Fruit fly (Drosophila melanogaster) whole organism, prepupa: ENCODE data around the gene CG10336.

Experiments used
- Blimp-1 ChIP-seq: fragments of 200-800 bp; sonication (Bioruptor generic); optimal IDR thresholded peaks from 3 replicates; lab custom pipeline; 2017; ENCODE audit warnings: missing biosample characterization, missing genetic modification characterization, mild to moderate bottlenecking, moderate library complexity, missing genetic modification reagents
- CG10631 ChIP-seq: fragments of 200-800 bp; sonication (Bioruptor generic); optimal IDR thresholded peaks from 2 replicates; lab custom pipeline; 2016; ENCODE audit warnings: missing biosample characterization, missing genetic modification characterization
- CG11294 ChIP-seq: fragments of 200-800 bp; sonication (Bioruptor generic); IDR thresholded peaks from 2 replicates; pipeline ENCODE4 v1.3.6; 2022; ENCODE audit warnings: missing biosample characterization, missing genetic modification characterization
- CG11762 ChIP-seq: fragments of 200-800 bp; sonication (Bioruptor generic); optimal IDR thresholded peaks from 3 replicates; lab custom pipeline; 2016; ENCODE audit warnings: missing biosample characterization, missing genetic modification characterization; ENCODE audit not compliant: insufficient read depth
- CG11902 ChIP-seq: fragments of 200-800 bp; sonication (Bioruptor generic); optimal IDR thresholded peaks from 3 replicates; lab custom pipeline; 2016; ENCODE audit warnings: missing biosample characterization, missing genetic modification characterization
- CG16779 ChIP-seq: fragments of 200-800 bp; sonication (Bioruptor generic); optimal IDR thresholded peaks from 3 replicates; lab custom pipeline; 2017; ENCODE audit warnings: missing biosample characterization, mild to moderate bottlenecking, missing genetic modification characterization
- CG3032 ChIP-seq: fragments of 200-800 bp; optimal IDR thresholded peaks from 2 replicates; lab custom pipeline; 2019; ENCODE audit warnings: missing biosample characterization, mild to moderate bottlenecking, missing genetic modification characterization, moderate library complexity
- CG31627 ChIP-seq: fragments of 200-800 bp; sonication (Bioruptor generic); optimal IDR thresholded peaks from 3 replicates; lab custom pipeline; 2016; ENCODE audit warnings: missing biosample characterization, missing genetic modification characterization
- CG32006 ChIP-seq: fragments of 200-800 bp; sonication (Bioruptor generic); optimal IDR thresholded peaks from 3 replicates; lab custom pipeline; 2017; ENCODE audit warnings: missing biosample characterization, mild to moderate bottlenecking, missing genetic modification characterization
- CG3919 ChIP-seq: fragments of 200-800 bp; sonication (Bioruptor generic); optimal IDR thresholded peaks from 3 replicates; lab custom pipeline; 2016; ENCODE audit warnings: missing biosample characterization, missing genetic modification characterization
- CG4318 ChIP-seq: fragments of 200-800 bp; sonication (Bioruptor generic); optimal IDR thresholded peaks from 3 replicates; lab custom pipeline; 2017; ENCODE audit warnings: missing biosample characterization, mild to moderate bottlenecking, missing genetic modification characterization
- CG6163 ChIP-seq: fragments of 200-800 bp; sonication (Bioruptor generic); IDR thresholded peaks from 3 replicates; pipeline ENCODE4 v1.3.6; 2022; ENCODE audit warnings: missing biosample characterization, missing genetic modification characterization
- CG6276 ChIP-seq: fragments of 200-800 bp; sonication (Bioruptor generic); optimal IDR thresholded peaks from 2 replicates; lab custom pipeline; 2017; ENCODE audit warnings: missing biosample characterization, mild to moderate bottlenecking, missing genetic modification characterization
- CG6792 ChIP-seq: fragments of 200-800 bp; sonication (Bioruptor generic); optimal IDR thresholded peaks from 3 replicates; lab custom pipeline; 2016; ENCODE audit warnings: missing biosample characterization, missing genetic modification characterization
- CG6808 ChIP-seq: fragments of 200-800 bp; sonication (Bioruptor generic); optimal IDR thresholded peaks from 3 replicates; lab custom pipeline; 2017; ENCODE audit warnings: missing biosample characterization, missing genetic modification characterization, mild to moderate bottlenecking, moderate library complexity, missing genetic modification reagents
- CG6854 ChIP-seq: fragments of 200-800 bp; sonication (Bioruptor generic); optimal IDR thresholded peaks from 2 replicates; lab custom pipeline; 2017; ENCODE audit warnings: missing biosample characterization, mild to moderate bottlenecking, missing genetic modification characterization
- CG7368 ChIP-seq: fragments of 200-800 bp; sonication (Bioruptor generic); optimal IDR thresholded peaks from 3 replicates; lab custom pipeline; 2016; ENCODE audit warnings: missing biosample characterization, missing genetic modification characterization
- CG8319 ChIP-seq: fragments of 200-800 bp; sonication (Bioruptor generic); optimal IDR thresholded peaks from 3 replicates; lab custom pipeline; 2016; ENCODE audit warnings: missing biosample characterization, missing genetic modification characterization
- CG9139 ChIP-seq: fragments of 200-800 bp; sonication (Bioruptor generic); optimal IDR thresholded peaks from 3 replicates; lab custom pipeline; 2017; ENCODE audit warnings: missing biosample characterization, mild to moderate bottlenecking, missing genetic modification characterization
- Eip75B ChIP-seq: fragments of 200-800 bp; sonication (Bioruptor generic); optimal IDR thresholded peaks from 3 replicates; lab custom pipeline; 2016; ENCODE audit warnings: missing biosample characterization, missing genetic modification characterization
- Eip78C ChIP-seq: fragments of 200-800 bp; sonication (Bioruptor generic); peaks from one replicate; lab custom pipeline; 2016; ENCODE audit warnings: missing biosample characterization, missing genetic modification characterization
- Eip93F ChIP-seq: fragments of 200-800 bp; sonication (Bioruptor generic); optimal IDR thresholded peaks from 2 replicates; lab custom pipeline; 2016; ENCODE audit warnings: missing biosample characterization, mild to moderate bottlenecking, missing genetic modification characterization
- Ets21C ChIP-seq: fragments of 200-800 bp; sonication (Bioruptor generic); optimal IDR thresholded peaks from 3 replicates; lab custom pipeline; 2016; ENCODE audit warnings: missing biosample characterization, missing genetic modification characterization
- Gug ChIP-seq: fragments of 200-800 bp; sonication (Bioruptor generic); IDR thresholded peaks from 2 replicates; pipeline ENCODE4 v1.3.6; 2022; ENCODE audit warnings: missing biosample characterization, missing genetic modification characterization
- Hr38 ChIP-seq: sonication (Bioruptor generic); optimal IDR thresholded peaks from 2 replicates; lab custom pipeline; 2016; ENCODE audit warnings: missing biosample characterization, missing genetic modification characterization
- Hr39 ChIP-seq: fragments of 200-800 bp; sonication (Bioruptor generic); optimal IDR thresholded peaks from 2 replicates; lab custom pipeline; 2016; ENCODE audit warnings: missing biosample characterization, missing genetic modification characterization
- Lpt ChIP-seq: fragments of 200-800 bp; sonication (Bioruptor generic); optimal IDR thresholded peaks from 3 replicates; lab custom pipeline; 2016; ENCODE audit warnings: missing biosample characterization, missing genetic modification characterization
- Met ChIP-seq: fragments of 200-800 bp; sonication (Bioruptor generic); optimal IDR thresholded peaks from 3 replicates; lab custom pipeline; 2016; ENCODE audit warnings: missing biosample characterization, missing genetic modification characterization
- Smox ChIP-seq: fragments of 200-800 bp; sonication (Bioruptor generic); optimal IDR thresholded peaks from 3 replicates; lab custom pipeline; 2016; ENCODE audit warnings: missing biosample characterization, missing genetic modification characterization
- Sox102F ChIP-seq: fragments of 200-800 bp; sonication (Bioruptor generic); optimal IDR thresholded peaks from 2 replicates; lab custom pipeline; 2016; ENCODE audit warnings: missing biosample characterization, mild to moderate bottlenecking, missing genetic modification characterization
- Sox14 ChIP-seq: fragments of 200-800 bp; sonication (Bioruptor generic); optimal IDR thresholded peaks from 3 replicates; lab custom pipeline; 2016; ENCODE audit warnings: missing biosample characterization, missing genetic modification characterization
- cyc ChIP-seq: fragments of 200-800 bp; sonication (Bioruptor generic); optimal IDR thresholded peaks from 3 replicates; lab custom pipeline; 2016; ENCODE audit warnings: missing biosample characterization, missing genetic modification characterization
- dac ChIP-seq: fragments of 200-800 bp; sonication (Bioruptor generic); optimal IDR thresholded peaks from 2 replicates; lab custom pipeline; 2017; ENCODE audit warnings: missing biosample characterization, mild to moderate bottlenecking, missing genetic modification characterization
- eg ChIP-seq: fragments of 200-800 bp; sonication (Bioruptor generic); IDR thresholded peaks from 3 replicates; pipeline ENCODE4 v1.3.6; 2022; ENCODE audit warnings: missing biosample characterization, missing genetic modification characterization
- esn ChIP-seq: fragments of 200-800 bp; sonication (Bioruptor generic); optimal IDR thresholded peaks from 2 replicates; lab custom pipeline; 2016; ENCODE audit warnings: missing biosample characterization, mild to moderate bottlenecking, missing genetic modification characterization, moderate library complexity
- fd59A ChIP-seq: fragments of 200-800 bp; sonication (Bioruptor generic); optimal IDR thresholded peaks from 2 replicates; lab custom pipeline; 2017; ENCODE audit warnings: missing biosample characterization, mild to moderate bottlenecking, missing genetic modification characterization, missing genetic modification reagents
- fd85E ChIP-seq: fragments of 200-800 bp; sonication (Bioruptor generic); optimal IDR thresholded peaks from 3 replicates; lab custom pipeline; 2016; ENCODE audit warnings: missing biosample characterization, missing genetic modification characterization
- fkh ChIP-seq: fragments of 200-800 bp; sonication (Bioruptor generic); optimal IDR thresholded peaks from 3 replicates; lab custom pipeline; 2017; ENCODE audit warnings: missing biosample characterization, mild to moderate bottlenecking, missing genetic modification characterization, moderate library complexity
- lz ChIP-seq: fragments of 200-800 bp; sonication (Bioruptor generic); optimal IDR thresholded peaks from 3 replicates; lab custom pipeline; 2016; ENCODE audit warnings: missing biosample characterization, missing genetic modification characterization
- net ChIP-seq: fragments of 200-800 bp; sonication (Bioruptor generic); optimal IDR thresholded peaks from 3 replicates; lab custom pipeline; 2016; ENCODE audit warnings: missing biosample characterization, missing genetic modification characterization
- pdm3 ChIP-seq: fragments of 200-800 bp; sonication (Bioruptor generic); optimal IDR thresholded peaks from 3 replicates; lab custom pipeline; 2016; ENCODE audit warnings: missing biosample characterization, missing genetic modification characterization
- salr ChIP-seq, 2 experiments: fragments of 200-800 bp; sonication (Bioruptor generic); optimal IDR thresholded peaks; 3 replicates each; lab custom pipeline; 2016 to 2018; ENCODE audit warnings: missing biosample characterization in 2 of 2, missing genetic modification characterization in 2 of 2, mild to moderate bottlenecking in 1 of 2
- spab ChIP-seq: fragments of 200-800 bp; sonication (Bioruptor generic); optimal IDR thresholded peaks from 2 replicates; lab custom pipeline; 2017; ENCODE audit warnings: missing biosample characterization, mild to moderate bottlenecking, missing genetic modification characterization, missing genetic modification reagents
- ss ChIP-seq, 2 experiments: fragments of 200-800 bp; sonication (Bioruptor generic); optimal IDR thresholded peaks; 2 replicates in 1 of 2; 3 replicates in 1 of 2; lab custom pipeline; 2017 to 2018; ENCODE audit warnings: mild to moderate bottlenecking in 2 of 2, missing biosample characterization in 2 of 2, missing genetic modification characterization in 2 of 2, moderate library complexity in 1 of 2
- svp ChIP-seq: fragments of 200-800 bp; sonication (Bioruptor generic); peaks from one replicate; lab custom pipeline; 2016; ENCODE audit warnings: missing biosample characterization, missing genetic modification characterization
- topi ChIP-seq: fragments of 200-800 bp; sonication (Bioruptor generic); optimal IDR thresholded peaks from 3 replicates; lab custom pipeline; 2016; ENCODE audit warnings: missing biosample characterization, missing genetic modification characterization

The CG10336 gene

DNA sequence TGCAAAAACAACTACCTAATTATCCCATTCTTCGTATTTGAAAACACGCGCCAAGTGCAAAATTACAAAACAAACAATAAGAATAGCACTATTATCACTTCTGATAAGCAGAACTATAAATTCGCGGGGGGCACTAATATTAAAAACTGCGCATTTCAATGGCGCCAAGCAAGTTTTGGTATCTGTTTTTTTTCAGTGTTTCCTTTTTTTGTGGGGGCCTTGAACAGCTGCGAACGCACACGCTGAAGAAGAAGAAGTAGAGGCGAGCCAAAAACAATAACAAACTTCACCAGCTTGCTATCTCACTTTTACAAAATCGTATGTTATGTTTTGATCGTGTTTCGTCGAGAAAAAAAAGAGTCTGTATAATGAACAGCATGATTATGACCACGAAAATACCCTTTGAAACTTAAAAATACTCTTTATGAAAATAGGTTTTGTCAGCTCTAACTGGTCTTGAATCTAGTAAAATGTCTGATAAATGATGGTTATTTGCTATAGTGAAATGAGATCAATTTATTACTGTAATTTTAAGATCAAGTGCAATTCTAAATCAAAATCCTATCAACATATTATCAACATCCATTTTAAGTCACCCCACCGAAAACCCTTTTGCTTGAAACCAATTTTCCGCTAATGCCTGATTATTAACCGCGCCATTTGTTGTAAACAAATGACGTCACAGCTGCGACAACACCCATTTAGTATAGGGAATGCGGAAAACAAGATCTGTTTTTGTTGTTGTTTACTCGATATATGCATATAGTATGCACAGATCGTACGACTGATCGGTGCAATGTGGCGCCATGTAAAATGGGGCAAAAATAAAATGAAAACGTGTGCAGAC is 4.8 kb downstream of the CG10336 start (continued):
- peak; percentile 59 for TF ChIP-seq topi (GFP tag; lab: Kevin White, UChicago)
- peak; percentile 22 for TF ChIP-seq svp (GFP tag; lab: Kevin White, UChicago)
- TF ChIP-seq Hr38 (GFP tag; lab: Kevin White, UChicago) = no peak
- TF ChIP-seq CG31627 (GFP tag; lab: Kevin White, UChicago) = peak; percentile 68
- TF ChIP-seq pdm3 (GFP tag; lab: Kevin White, UChicago) = peak; percentile 50
- TF ChIP-seq Eip75B (GFP tag; lab: Kevin White, UChicago) = peak; percentile 16
- no peak for TF ChIP-seq CG6808 (GFP tag; lab: Kevin White, UChicago)
- TF ChIP-seq CG11294 (GFP tag; lab: Robert Waterston, UW) = no peak
- no peak for TF ChIP-seq fd59A (GFP tag; lab: Kevin White, UChicago)
- TF ChIP-seq net (GFP tag; lab: Kevin White, UChicago) = peak; percentile 51
- TF ChIP-seq dac = no peak
- TF ChIP-seq CG3032 (tag; lab: Kevin White, UChicago) = no peak
- peak; percentile 51 for TF ChIP-seq lz (GFP tag; lab: Kevin White, UChicago)
- peak; percentile 19 for TF ChIP-seq Ets21C (GFP tag; lab: Kevin White, UChicago)
- peak; percentile 71 for TF ChIP-seq eg (GFP tag; lab: Robert Waterston, UW)
- no peak for TF ChIP-seq CG16779 (tag; lab: Kevin White, UChicago)
- peak; percentile 58 for TF ChIP-seq CG3919
- TF ChIP-seq salr (GFP tag; optimal IDR thresholded peaks at IDR 0.05; lab: Kevin White, UChicago) = no peak
- TF ChIP-seq Sox102F (GFP tag; lab: Kevin White, UChicago) = peak; percentile 70
- TF ChIP-seq esn (GFP tag; lab: Kevin White, UChicago) = peak; percentile 59
- no peak for TF ChIP-seq fd85E (GFP tag; lab: Kevin White, UChicago)
- TF ChIP-seq CG6854 = peak; percentile 31
- peak; percentile 56 for TF ChIP-seq CG32006 (GFP tag; lab: Kevin White, UChicago)
- TF ChIP-seq CG8319 (GFP tag; lab: Kevin White, UChicago) = no peak
- TF ChIP-seq cyc (GFP tag; lab: Kevin White, UChicago) = peak; percentile 10
- peak; percentile 61 for TF ChIP-seq Hr39 (GFP tag; lab: Kevin White, UChicago)
- TF ChIP-seq Smox (GFP tag; lab: Kevin White, UChicago) = no peak
- TF ChIP-seq Eip93F = no peak
- TF ChIP-seq CG9139 (GFP tag; lab: Kevin White, UChicago) = no peak
- peak; percentile 26 for TF ChIP-seq fkh
- TF ChIP-seq Eip78C (GFP tag; lab: Kevin White, UChicago) = peak; percentile 67
- TF ChIP-seq CG11902 = no peak
- no peak for TF ChIP-seq Gug (GFP tag; lab: Robert Waterston, UW)
- no peak for TF ChIP-seq CG4318 (GFP tag; lab: Kevin White, UChicago)
- peak; percentile 37 for TF ChIP-seq CG10631 (GFP tag; lab: Kevin White, UChicago)
- no peak for TF ChIP-seq Blimp-1 (GFP tag; lab: Kevin White, UChicago)

dm6 chr2L:18694724-18695105 is 5.4 kb downstream of the CG10336 start:
- TF ChIP-seq esn (GFP tag; lab: Kevin White, UChicago) (peak; percentile 54), salr (GFP tag; optimal IDR thresholded peaks at IDR 0.05; lab: Kevin White, UChicago) (peak in 1 of 2 experiments; percentile 28), Smox (GFP tag; lab: Kevin White, UChicago) (peak; percentile 39), eg (GFP tag; lab: Robert Waterston, UW) (peak; percentile 64; the same call in 2 of the 3 replicates), dac (no peak), CG11902 (peak; percentile 11), topi (GFP tag; lab: Kevin White, UChicago) (peak; percentile 23), ss (GFP tag; optimal IDR thresholded peaks at IDR 0.05; lab: Kevin White, UChicago) (no peak), CG3032 (tag; lab: Kevin White, UChicago) (peak; percentile 7), Lpt (GFP tag; lab: Kevin White, UChicago) (peak; percentile 13), CG6276 (GFP tag; lab: Kevin White, UChicago) (no peak), spab (no peak), Sox102F (GFP tag; lab: Kevin White, UChicago) (peak; percentile 5), CG4318 (GFP tag; lab: Kevin White, UChicago) (peak; percentile 24), CG7368 (GFP tag; lab: Kevin White, UChicago) (no peak), Hr39 (GFP tag; lab: Kevin White, UChicago) (peak; percentile 44), CG6854 (no peak), CG31627 (GFP tag; lab: Kevin White, UChicago) (peak; percentile 39), pdm3 (GFP tag; lab: Kevin White, UChicago) (peak; percentile 63), CG6163 (GFP tag; lab: Robert Waterston, UW) (peak; percentile 84), CG11762 (peak; percentile 9), fd59A (GFP tag; lab: Kevin White, UChicago) (no peak), Sox14 (GFP tag; lab: Kevin White, UChicago) (peak; percentile 51), Met (no peak), CG6792 (GFP tag; lab: Kevin White, UChicago) (peak; percentile 56), Hr38 (GFP tag; lab: Kevin White, UChicago) (no peak), Gug (GFP tag; lab: Robert Waterston, UW) (0 out of 2 replicates have a peak, but pooled peaks have one; percentile 26), CG11294 (GFP tag; lab: Robert Waterston, UW) (no peak)
